Worm (Caenorhabditis elegans): Measurements from ENCODE around the gene F35F10.5.

ce11 chrV:3318975-3319374, 34.2 kb downstream of the F35F10.5 start, which contains the start of gene F35F10.13:
- TF ChIP-seq tra-4 (tag; optimal IDR thresholded peaks at IDR 0.05) (no peak), scrt-1 (GFP tag; IDR thresholded peaks at IDR 0.05) (no peak)
